Worm (Caenorhabditis elegans) whole organism, L1 larva: Measurements from ENCODE around the gene T10C6.16.

Experiments used
- C34B4.2 ChIP-seq: sonication (generic microtip); optimal IDR thresholded peaks from 2 replicates; lab custom pipeline; 2017; ENCODE audit warnings: mild to moderate bottlenecking, missing genetic modification characterization, missing compliant biosample characterization
- alr-1 ChIP-seq: fragments of 200-800 bp; sonication (Bioruptor generic); optimal IDR thresholded peaks from 2 replicates; lab custom pipeline; 2018; ENCODE audit warnings: borderline replicate concordance, mild to moderate bottlenecking, missing genetic modification characterization, missing compliant biosample characterization
- ama-1 ChIP-seq: fragments of 150-350 bp; optimal IDR thresholded peaks from 2 replicates; lab custom pipeline; 2014
- blmp-1 ChIP-seq: fragments of 150-350 bp; optimal IDR thresholded peaks from 2 replicates; lab custom pipeline; 2014; ENCODE audit warnings: missing biosample characterization, missing genetic modification characterization
- ceh-63 ChIP-seq: fragments of 200-800 bp; sonication (Bioruptor generic); optimal IDR thresholded peaks from 2 replicates; lab custom pipeline; 2018; ENCODE audit warnings: mild to moderate bottlenecking, missing genetic modification characterization, missing compliant biosample characterization
- ceh-82 ChIP-seq, 3 experiments: fragments of 150-350 bp in 1 of 3; sonication (generic microtip) in 2 of 3; optimal IDR thresholded peaks; 2 replicates each; lab custom pipeline; 2014 to 2017; ENCODE audit warnings: missing biosample characterization in 3 of 3, missing genetic modification characterization in 3 of 3
- ceh-90 ChIP-seq: sonication (generic microtip); optimal IDR thresholded peaks from 2 replicates; lab custom pipeline; 2016; ENCODE audit warnings: missing genetic modification characterization, missing compliant biosample characterization
- ces-1 ChIP-seq: fragments of 150-350 bp; optimal IDR thresholded peaks from 2 replicates; lab custom pipeline; 2014; ENCODE audit warnings: missing biosample characterization, missing genetic modification reagents, missing genetic modification characterization
- dpl-1 ChIP-seq, 3 experiments: fragments of 150-350 bp in 2 of 3; sonication (generic microtip) in 1 of 3; optimal IDR thresholded peaks; 2 replicates each; lab custom pipeline; 2014 to 2017; ENCODE audit warnings: missing biosample characterization in 3 of 3, missing genetic modification characterization in 3 of 3, missing genetic modification reagents in 3 of 3
- efl-1 ChIP-seq, 4 experiments: fragments of 150-350 bp; optimal IDR thresholded peaks in 3 of 4; peaks in 1 of 4; 1 replicate in 1 of 4; 2 replicates in 3 of 4; lab custom pipeline; 2014; ENCODE audit warnings: missing biosample characterization in 2 of 4, missing genetic modification characterization in 2 of 4, missing genetic modification reagents in 2 of 4
- efl-3 ChIP-seq: fragments of 200-800 bp; sonication (Bioruptor generic); optimal IDR thresholded peaks from 2 replicates; lab custom pipeline; 2018; ENCODE audit warnings: mild to moderate bottlenecking, missing genetic modification characterization, missing compliant biosample characterization
- egl-13 ChIP-seq: sonication (generic microtip); optimal IDR thresholded peaks from 2 replicates; lab custom pipeline; 2016; ENCODE audit warnings: missing genotype, missing genetic modification reagents, missing genetic modification characterization, missing compliant biosample characterization
- elt-2 ChIP-seq: sonication (generic microtip); optimal IDR thresholded peaks from 2 replicates; lab custom pipeline; 2016; ENCODE audit warnings: missing genetic modification characterization, mild to moderate bottlenecking, inconsistent platforms, missing compliant biosample characterization, missing genetic modification reagents
- ets-5 ChIP-seq: fragments of 200-800 bp; sonication (Bioruptor generic); IDR thresholded peaks from 2 replicates; pipeline ENCODE4 v1.3.6; 2022; ENCODE audit warnings: missing genetic modification characterization, missing compliant biosample characterization
- fkh-4 ChIP-seq: sonication (generic microtip); optimal IDR thresholded peaks from 2 replicates; lab custom pipeline; 2016; ENCODE audit warnings: missing compliant biosample characterization, missing genetic modification characterization, borderline replicate concordance
- fkh-8 ChIP-seq: sonication (generic microtip); optimal IDR thresholded peaks from 2 replicates; lab custom pipeline; 2016; ENCODE audit warnings: mild to moderate bottlenecking, missing genetic modification characterization, missing compliant biosample characterization
- fos-1 ChIP-seq: fragments of 150-350 bp; optimal IDR thresholded peaks from 2 replicates; lab custom pipeline; 2014; ENCODE audit warnings: missing biosample characterization, missing genetic modification characterization
- grh-1 ChIP-seq: fragments of 200-800 bp; sonication (Bioruptor generic); IDR thresholded peaks from 2 replicates; pipeline ENCODE4 v1.3.6; 2022; ENCODE audit warnings: missing genetic modification reagents, missing genetic modification characterization, missing compliant biosample characterization
- hlh-17 ChIP-seq: fragments of 200-800 bp; sonication (Bioruptor generic); optimal IDR thresholded peaks from 2 replicates; lab custom pipeline; 2018; ENCODE audit warnings: missing genetic modification characterization, mild to moderate bottlenecking, missing compliant biosample characterization, moderate library complexity, borderline replicate concordance
- hlh-4 ChIP-seq: sonication (generic microtip); optimal IDR thresholded peaks from 2 replicates; lab custom pipeline; 2016; ENCODE audit warnings: mild to moderate bottlenecking, missing genetic modification characterization, missing compliant biosample characterization
- hpl-2 ChIP-seq: fragments of 150-350 bp; optimal IDR thresholded peaks from 2 replicates; lab custom pipeline; 2014; ENCODE audit warnings: missing biosample characterization, missing genetic modification reagents, missing genetic modification characterization
- isw-1 ChIP-seq: fragments of 200-800 bp; sonication (Bioruptor generic); IDR thresholded peaks from 2 replicates; pipeline ENCODE4 v1.3.6; 2022; ENCODE audit warnings: missing genetic modification characterization, missing compliant biosample characterization
- jun-1 ChIP-seq: fragments of 150-350 bp; optimal IDR thresholded peaks from 2 replicates; lab custom pipeline; 2014; ENCODE audit warnings: missing biosample characterization, missing genetic modification reagents, missing genetic modification characterization
- lin-14 ChIP-seq: fragments of 200-800 bp; sonication (Bioruptor generic); optimal IDR thresholded peaks from 2 replicates; lab custom pipeline; 2018; ENCODE audit warnings: mild to moderate bottlenecking, missing genetic modification characterization, moderate library complexity, missing compliant biosample characterization
- lin-15B ChIP-seq: fragments of 150-350 bp; sonication (generic microtip); optimal IDR thresholded peaks from 3 replicates; lab custom pipeline; 2014; ENCODE audit warnings: missing biosample characterization, missing genetic modification characterization
- lin-35 ChIP-seq, 2 experiments: fragments of 150-350 bp; optimal IDR thresholded peaks; 2 replicates each; lab custom pipeline; 2014; ENCODE audit warnings: missing biosample characterization in 2 of 2, missing genetic modification characterization in 2 of 2, missing genetic modification reagents in 2 of 2
- lin-39 ChIP-seq: fragments of 150-350 bp; optimal IDR thresholded peaks from 2 replicates; lab custom pipeline; 2014; ENCODE audit warnings: missing biosample characterization, missing genetic modification reagents, missing genetic modification characterization
- lsy-2 ChIP-seq, 2 experiments: fragments of 150-350 bp; optimal IDR thresholded peaks; 2 replicates each; lab custom pipeline; 2014; ENCODE audit warnings: missing biosample characterization in 2 of 2, missing genetic modification characterization in 2 of 2
- mab-9 ChIP-seq: fragments of 200-800 bp; sonication (Bioruptor generic); IDR thresholded peaks from 2 replicates; pipeline ENCODE4 v1.3.6; 2022; ENCODE audit warnings: missing genetic modification reagents, missing genetic modification characterization, missing compliant biosample characterization
- mdl-1 ChIP-seq, 2 experiments: fragments of 150-350 bp; optimal IDR thresholded peaks; 2 replicates each; lab custom pipeline; 2014 to 2017; ENCODE audit warnings: missing biosample characterization in 2 of 2, missing genetic modification characterization in 2 of 2, inconsistent platforms in 1 of 2
- mep-1 ChIP-seq: fragments of 150-350 bp; optimal IDR thresholded peaks from 2 replicates; lab custom pipeline; 2014; ENCODE audit warnings: missing biosample characterization, missing genetic modification characterization
- nhr-20 ChIP-seq: sonication (generic microtip); optimal IDR thresholded peaks from 2 replicates; lab custom pipeline; 2016; ENCODE audit warnings: mild to moderate bottlenecking, missing genetic modification characterization, missing compliant biosample characterization
- nhr-28 ChIP-seq: fragments of 150-350 bp; optimal IDR thresholded peaks from 2 replicates; lab custom pipeline; 2014; ENCODE audit warnings: missing biosample characterization, missing genetic modification characterization
- nhr-76 ChIP-seq: sonication (generic microtip); optimal IDR thresholded peaks from 2 replicates; lab custom pipeline; 2017; ENCODE audit warnings: missing biosample characterization, missing genetic modification characterization
- nhr-85 ChIP-seq: sonication (generic microtip); peaks from one replicate; lab custom pipeline; 2016; ENCODE audit warnings: missing genetic modification characterization, inconsistent platforms, missing compliant biosample characterization
- pag-3 ChIP-seq: sonication (generic microtip); optimal IDR thresholded peaks from 2 replicates; lab custom pipeline; 2017; ENCODE audit warnings: missing genetic modification characterization, mild to moderate bottlenecking, missing compliant biosample characterization, antibody characterized with exemption, borderline replicate concordance; ENCODE audit not compliant: insufficient read depth
- pax-3 ChIP-seq: fragments of 200-800 bp; sonication (Bioruptor generic); optimal IDR thresholded peaks from 2 replicates; lab custom pipeline; 2018; ENCODE audit warnings: mild to moderate bottlenecking, missing genetic modification characterization, moderate library complexity, missing compliant biosample characterization
- pqm-1 ChIP-seq: sonication (generic microtip); optimal IDR thresholded peaks from 3 replicates; lab custom pipeline; 2017; ENCODE audit warnings: missing biosample characterization, missing genetic modification characterization
- unc-30 ChIP-seq: sonication (generic microtip); optimal IDR thresholded peaks from 2 replicates; lab custom pipeline; 2017; ENCODE audit warnings: missing biosample characterization, missing genetic modification characterization
- vab-15 ChIP-seq: sonication (generic microtip); optimal IDR thresholded peaks from 2 replicates; lab custom pipeline; 2017; ENCODE audit warnings: missing genotype, mild to moderate bottlenecking, missing genetic modification characterization, missing compliant biosample characterization
- ztf-11 ChIP-seq, 2 experiments: sonication (generic microtip); optimal IDR thresholded peaks; 2 replicates each; lab custom pipeline; 2016 to 2017; ENCODE audit warnings: missing genetic modification characterization in 2 of 2, missing biosample characterization in 1 of 2, missing compliant biosample characterization in 1 of 2
- ztf-4 ChIP-seq: fragments of 150-350 bp; optimal IDR thresholded peaks from 2 replicates; lab custom pipeline; 2014; ENCODE audit warnings: missing biosample characterization, missing genetic modification characterization

T10C6.16 gene

ce11 chrV:16009564-16009963 is 23.2 kb downstream of the T10C6.16 start, which contains the start of gene str-233:
str-233 (minus strand) TSS chrV:16009664.
- TF ChIP-seq ceh-63 (GFP tag; lab: Kevin White, UChicago) (no peak), lin-39 (tag; lab: Kevin White, UChicago) (no peak), pqm-1 (tag; lab: Kevin White, UChicago) (no peak), fkh-4 (tag; lab: Kevin White, UChicago) (no peak), ces-1 (GFP tag; lab: Kevin White, UChicago) (no peak)

- TF ChIP-seq dpl-1 (GFP tag; optimal IDR thresholded peaks at IDR 0.05; lab: Kevin White, UChicago) (no peak), ceh-82 (tag; optimal IDR thresholded peaks at IDR 0.05; lab: Kevin White, UChicago) (no peak), hlh-4 (tag; lab: Kevin White, UChicago) (no peak), efl-1 (optimal IDR thresholded peaks at IDR 0.05; lab: Kevin White, UChicago) (no peak), efl-1 (GFP tag; optimal IDR thresholded peaks at IDR 0.05 in 1 of 2; lab: Kevin White, UChicago) (peak in 1 of 2 experiments; percentile 45), mdl-1 (tag; optimal IDR thresholded peaks at IDR 0.05; lab: Kevin White, UChicago) (no peak), fkh-4 (tag; lab: Kevin White, UChicago) (no peak), C34B4.2 (tag; lab: Kevin White, UChicago) (no peak), fkh-8 (tag; lab: Kevin White, UChicago) (peak; percentile 38), lin-15B (no peak), alr-1 (tag; lab: Kevin White, UChicago) (no peak)
- TF ChIP-seq, all 84 proteins: peak for 2
Measured at ce11 chrV:16007505-16007904, 25.3 kb downstream of the T10C6.16 start, which contains the start of gene str-231. str-231 (minus strand) TSS chrV:16007605.

- TF ChIP-seq efl-1 (optimal IDR thresholded peaks at IDR 0.05; lab: Kevin White, UChicago) = no peak
- peak in 1 of 2 experiments; percentile 3 for TF ChIP-seq efl-1 (GFP tag; optimal IDR thresholded peaks at IDR 0.05 in 1 of 2; lab: Kevin White, UChicago)
- no peak for TF ChIP-seq nhr-20 (tag; lab: Kevin White, UChicago)
- TF ChIP-seq, all 84 proteins: peak for 1
Measured at ce11 chrV:16002288-16002687, 30.5 kb downstream of the T10C6.16 start, which contains the start of gene nhr-63. nhr-63 (plus strand) TSS chrV:16002588.

ce11 chrV:16000433-16000832 is 32.4 kb downstream of the T10C6.16 start, which contains the start of gene nhr-50:
nhr-50 (minus strand) TSS chrV:16000631.
- TF ChIP-seq ama-1 (lab: Kevin White, UChicago) (no peak), nhr-76 (tag; lab: Kevin White, UChicago) (no peak), hlh-4 (tag; lab: Kevin White, UChicago) (peak; percentile 80), hpl-2 (GFP tag; lab: Kevin White, UChicago) (no peak), lin-14 (GFP tag; lab: Kevin White, UChicago) (peak; percentile 84), mdl-1 (tag; optimal IDR thresholded peaks at IDR 0.05; lab: Kevin White, UChicago) (peak in 1 of 2 experiments; percentile 53), egl-13 (tag; lab: Kevin White, UChicago) (no peak), nhr-28 (tag; lab: Kevin White, UChicago) (no peak), blmp-1 (tag; lab: Kevin White, UChicago) (peak; percentile 88), mab-9 (GFP tag; lab: Robert Waterston, UW) (no peak), pag-3 (no peak), vab-15 (tag; lab: Kevin White, UChicago) (no peak), dpl-1 (GFP tag; optimal IDR thresholded peaks at IDR 0.05; lab: Kevin White, UChicago) (peak in 1 of 3 experiments; percentile 30), ztf-11 (tag; optimal IDR thresholded peaks at IDR 0.05; lab: Kevin White, UChicago) (no peak), lsy-2 (tag; optimal IDR thresholded peaks at IDR 0.05; lab: Kevin White, UChicago) (peak; percentile 2 to 43), mep-1 (peak; percentile 25), ets-5 (GFP tag; lab: Robert Waterston, UW) (no peak), alr-1 (tag; lab: Kevin White, UChicago) (no peak), jun-1 (tag; lab: Kevin White, UChicago) (peak; percentile 93), fos-1 (peak; percentile 91), isw-1 (no peak; the same call in 1 of the 2 replicates), grh-1 (no peak), pax-3 (tag; lab: Kevin White, UChicago) (peak; percentile 36), elt-2 (peak; percentile 83), unc-30 (tag; lab: Kevin White, UChicago) (no peak), lin-15B (no peak), lin-35 (GFP tag; optimal IDR thresholded peaks at IDR 0.05; lab: Kevin White, UChicago) (peak; percentile 13 to 27), efl-1 (optimal IDR thresholded peaks at IDR 0.05; lab: Kevin White, UChicago) (peak; percentile 28 to 36), efl-1 (GFP tag; optimal IDR thresholded peaks at IDR 0.05 in 1 of 2; lab: Kevin White, UChicago) (peak; percentile 15 to 95), hlh-17 (GFP tag; lab: Kevin White, UChicago) (no peak), efl-3 (GFP tag; lab: Kevin White, UChicago) (no peak), nhr-85 (peak; percentile 85), ceh-90 (tag; lab: Kevin White, UChicago) (no peak), lin-39 (tag; lab: Kevin White, UChicago) (no peak), ztf-4 (tag; lab: Kevin White, UChicago) (no peak), fkh-8 (tag; lab: Kevin White, UChicago) (peak; percentile 88)
